Fruit fly (Drosophila melanogaster) whole organism, embryonic: Measurements from ENCODE around the gene CG43245.

Source experiments
- ATbp ChIP-seq: fragments of 200-800 bp; sonication (Bioruptor generic); optimal IDR thresholded peaks from 2 replicates; lab custom pipeline; 2017; ENCODE audit warnings: missing biosample characterization, mild to moderate bottlenecking, missing genetic modification characterization, missing genetic modification reagents
- B-H2 ChIP-seq: fragments of 200-800 bp; sonication (Bioruptor generic); optimal IDR thresholded peaks from 2 replicates; lab custom pipeline; 2018; ENCODE audit warnings: missing biosample characterization, mild to moderate bottlenecking, missing genetic modification characterization
- CG10366 ChIP-seq: fragments of 200-800 bp; sonication (Bioruptor generic); IDR thresholded peaks from 2 replicates; pipeline ENCODE4 v1.3.6; 2022; ENCODE audit warnings: missing biosample characterization, missing genetic modification characterization
- CG10654 ChIP-seq: fragments of 200-800 bp; sonication (Bioruptor generic); optimal IDR thresholded peaks from 2 replicates; lab custom pipeline; 2016; ENCODE audit warnings: missing biosample characterization, missing genetic modification characterization
- CG11093 ChIP-seq: fragments of 200-800 bp; sonication (Bioruptor generic); IDR thresholded peaks from 3 replicates; pipeline ENCODE4 v1.3.6; 2022; ENCODE audit warnings: missing biosample characterization, missing genetic modification characterization
- CG14050 ChIP-seq: fragments of 200-800 bp; sonication (Bioruptor generic); IDR thresholded peaks from 3 replicates; pipeline ENCODE4 v1.3.6; 2022; ENCODE audit warnings: missing biosample characterization, missing genetic modification characterization
- CG14441 ChIP-seq: fragments of 200-800 bp; sonication (Bioruptor generic); IDR thresholded peaks from 2 replicates; pipeline ENCODE4 v1.3.6; 2022; ENCODE audit warnings: missing biosample characterization, missing genetic modification characterization
- CG16779 ChIP-seq: fragments of 200-800 bp; sonication (Bioruptor generic); IDR thresholded peaks from 2 replicates; pipeline ENCODE4 v1.3.6; 2022; ENCODE audit warnings: missing biosample characterization, missing genetic modification characterization
- CG17385 ChIP-seq: fragments of 200-800 bp; sonication (Bioruptor generic); optimal IDR thresholded peaks from 3 replicates; lab custom pipeline; 2018; ENCODE audit warnings: missing biosample characterization, mild to moderate bottlenecking, missing genetic modification characterization
- CG18764 ChIP-seq: fragments of 200-800 bp; sonication (Bioruptor generic); optimal IDR thresholded peaks from 3 replicates; lab custom pipeline; 2016; ENCODE audit warnings: missing biosample characterization, missing genetic modification characterization
- CG2129 ChIP-seq: fragments of 200-800 bp; sonication (Bioruptor generic); IDR thresholded peaks from 2 replicates; pipeline ENCODE4 v1.3.6; 2022; ENCODE audit warnings: missing biosample characterization, missing genetic modification characterization; ENCODE audit not compliant: partially characterized antibody
- CG32532 ChIP-seq: fragments of 200-800 bp; sonication (Bioruptor generic); IDR thresholded peaks from 2 replicates; pipeline ENCODE4 v1.3.6; 2022; ENCODE audit warnings: missing biosample characterization, missing genetic modification characterization
- CG32767 ChIP-seq: fragments of 200-800 bp; sonication (Bioruptor generic); IDR thresholded peaks from 2 replicates; pipeline ENCODE4 v1.3.6; 2022; ENCODE audit warnings: missing biosample characterization, missing genetic modification characterization
- CG34224 ChIP-seq: fragments of 200-800 bp; sonication (Bioruptor generic); IDR thresholded peaks from 3 replicates; pipeline ENCODE4 v1.3.6; 2022; ENCODE audit warnings: missing biosample characterization, missing genetic modification characterization; ENCODE audit not compliant: partially characterized antibody
- CG3726 ChIP-seq: fragments of 200-800 bp; sonication (Bioruptor generic); IDR thresholded peaks from 3 replicates; pipeline ENCODE4, ENCODE4 v1.3.6; 2022; ENCODE audit warnings: missing biosample characterization, missing genetic modification characterization
- CG6654 ChIP-seq: fragments of 200-800 bp; sonication (Bioruptor generic); optimal IDR thresholded peaks from 2 replicates; lab custom pipeline; 2017; ENCODE audit warnings: missing biosample characterization, mild to moderate bottlenecking, missing genetic modification characterization
- CG8089 ChIP-seq: fragments of 200-800 bp; sonication (Bioruptor generic); optimal IDR thresholded peaks from 3 replicates; lab custom pipeline; 2016; ENCODE audit warnings: missing biosample characterization, missing genetic modification characterization
- CG8290 ChIP-seq, 3 experiments: fragments of 200-800 bp; sonication (Bioruptor generic); optimal IDR thresholded peaks; 2 replicates each; lab custom pipeline; 2016 to 2019; ENCODE audit warnings: missing biosample characterization in 3 of 3, missing genetic modification characterization in 3 of 3, mild to moderate bottlenecking in 2 of 3, moderate library complexity in 1 of 3
- CG8478 ChIP-seq: fragments of >200 bp; optimal IDR thresholded peaks from 2 replicates; lab custom pipeline; 2018
- CrebB ChIP-seq: fragments of 200-800 bp; sonication (Bioruptor generic); optimal IDR thresholded peaks from 3 replicates; lab custom pipeline; 2018; ENCODE audit warnings: missing biosample characterization, mild to moderate bottlenecking, missing genetic modification characterization
- Dbx ChIP-seq: fragments of 200-800 bp; sonication (Bioruptor generic); IDR thresholded peaks from 3 replicates; pipeline ENCODE4 v1.3.6; 2022; ENCODE audit warnings: missing biosample characterization, missing genetic modification characterization
- Dref ChIP-seq: fragments of 200-800 bp; sonication (Bioruptor generic); IDR thresholded peaks from 2 replicates; pipeline ENCODE4 v1.3.6; 2022; ENCODE audit warnings: missing biosample characterization, missing genetic modification characterization
- E2f2 ChIP-seq: fragments of 200-800 bp; sonication (Bioruptor generic); IDR thresholded peaks from 2 replicates; pipeline ENCODE4 v1.3.6; 2022; ENCODE audit warnings: missing biosample characterization, missing genetic modification characterization
- Ets65A ChIP-seq: fragments of 200-800 bp; sonication (Bioruptor generic); peaks from one replicate; lab custom pipeline; 2016; ENCODE audit warnings: missing biosample characterization, missing genetic modification characterization
- GATAe ChIP-seq: fragments of 200-800 bp; sonication (Bioruptor generic); conservative IDR thresholded peaks from 2 replicates; pipeline ENCODE4 v1.3.6; 2022; ENCODE audit warnings: missing biosample characterization, missing genetic modification characterization
- HLH54F ChIP-seq: fragments of 200-800 bp; sonication (Bioruptor generic); optimal IDR thresholded peaks from 3 replicates; lab custom pipeline; 2016; ENCODE audit warnings: missing biosample characterization, missing genetic modification characterization
- Jarid2 ChIP-seq: fragments of 200-800 bp; sonication (Bioruptor generic); optimal IDR thresholded peaks from 3 replicates; lab custom pipeline; 2017; ENCODE audit warnings: mild to moderate bottlenecking, missing biosample characterization, missing genetic modification reagents, missing genetic modification characterization
- Mad ChIP-seq: fragments of 200-800 bp; sonication (Bioruptor generic); optimal IDR thresholded peaks from 2 replicates; lab custom pipeline; 2016; ENCODE audit warnings: missing biosample characterization, missing genetic modification characterization
- NFAT ChIP-seq: fragments of 200-800 bp; sonication (Bioruptor generic); IDR thresholded peaks from 2 replicates; pipeline ENCODE4 v1.3.6; 2022; ENCODE audit warnings: missing biosample characterization, missing genetic modification characterization
- Nf-YC ChIP-seq: fragments of 200-800 bp; optimal IDR thresholded peaks from 3 replicates; lab custom pipeline; 2019; ENCODE audit warnings: missing biosample characterization, mild to moderate bottlenecking, missing genetic modification characterization, moderate library complexity
- Ravus ChIP-seq: fragments of 200-800 bp; sonication (Bioruptor generic); IDR thresholded peaks from 2 replicates; pipeline ENCODE4 v1.3.6; 2022; ENCODE audit warnings: missing biosample characterization, missing genetic modification characterization
- al ChIP-seq: fragments of 200-800 bp; sonication (Bioruptor generic); IDR thresholded peaks from 2 replicates; pipeline ENCODE4 v1.3.6; 2022; ENCODE audit warnings: missing biosample characterization, missing genetic modification characterization
- ara ChIP-seq: fragments of 200-800 bp; sonication (Bioruptor generic); IDR thresholded peaks from 2 replicates; pipeline ENCODE4 v1.3.6; 2022; ENCODE audit warnings: missing biosample characterization, missing genetic modification characterization
- ato ChIP-seq: fragments of 200-800 bp; sonication (Bioruptor generic); IDR thresholded peaks from 2 replicates; pipeline ENCODE4 v1.3.6; 2022; ENCODE audit warnings: missing biosample characterization, missing genetic modification characterization; ENCODE audit not compliant: partially characterized antibody
- br ChIP-seq: fragments of >200 bp; optimal IDR thresholded peaks from 2 replicates; lab custom pipeline; 2017
- chinmo ChIP-seq: fragments of 200-800 bp; sonication (Bioruptor generic); IDR thresholded peaks from 4 replicates; pipeline ENCODE4 v1.3.6; 2022; ENCODE audit warnings: missing biosample characterization, missing genetic modification characterization; ENCODE audit not compliant: partially characterized antibody
- fd64A ChIP-seq: fragments of 200-800 bp; sonication (Bioruptor generic); optimal IDR thresholded peaks from 3 replicates; lab custom pipeline; 2018; ENCODE audit warnings: missing biosample characterization, mild to moderate bottlenecking, missing genetic modification characterization
- kay ChIP-seq: fragments of 200-800 bp; sonication (Bioruptor generic); optimal IDR thresholded peaks from 2 replicates; lab custom pipeline; 2016; ENCODE audit warnings: missing biosample characterization, missing genetic modification characterization
- kni ChIP-seq: fragments of 200-800 bp; sonication (Bioruptor generic); optimal IDR thresholded peaks from 3 replicates; lab custom pipeline; 2017; ENCODE audit warnings: mild to moderate bottlenecking, missing biosample characterization, missing genetic modification reagents, missing genetic modification characterization
- lbe ChIP-seq: fragments of 200-800 bp; sonication (Bioruptor generic); optimal IDR thresholded peaks from 2 replicates; lab custom pipeline; 2016; ENCODE audit warnings: missing biosample characterization, mild to moderate bottlenecking, missing genetic modification characterization
- lola ChIP-seq, 3 experiments: fragments of >200 bp in 2 of 3; fragments of 200-800 bp in 1 of 3; sonication (Bioruptor generic) in 1 of 3; optimal IDR thresholded peaks; 2 replicates each; lab custom pipeline; 2017 to 2019; ENCODE audit warnings: missing biosample characterization in 3 of 3, missing genetic modification characterization in 3 of 3, mild to moderate bottlenecking in 1 of 3, moderate library complexity in 1 of 3
- salm ChIP-seq: fragments of 200-800 bp; sonication (Bioruptor generic); optimal IDR thresholded peaks from 2 replicates; lab custom pipeline; 2018; ENCODE audit warnings: missing biosample characterization, mild to moderate bottlenecking, missing genetic modification characterization
- sqz ChIP-seq: fragments of 200-800 bp; sonication (Bioruptor generic); optimal IDR thresholded peaks from 3 replicates; lab custom pipeline; 2018; ENCODE audit warnings: missing biosample characterization, mild to moderate bottlenecking, missing genetic modification characterization
- tap ChIP-seq: fragments of 200-800 bp; optimal IDR thresholded peaks from 3 replicates; lab custom pipeline; 2019; ENCODE audit warnings: missing biosample characterization, mild to moderate bottlenecking, missing genetic modification characterization, moderate library complexity
- trh ChIP-seq: fragments of 200-800 bp; sonication (Bioruptor generic); optimal IDR thresholded peaks from 2 replicates; lab custom pipeline; 2016; ENCODE audit warnings: missing biosample characterization, missing genetic modification characterization
- ttk ChIP-seq: fragments of 200-800 bp; sonication (Bioruptor generic); IDR thresholded peaks from 2 replicates; pipeline ENCODE4 v2.1.2; 2022; ENCODE audit warnings: missing biosample characterization, missing genetic modification characterization
- twi ChIP-seq: fragments of 200-800 bp; optimal IDR thresholded peaks from 2 replicates; lab custom pipeline; 2019; ENCODE audit warnings: missing biosample characterization, mild to moderate bottlenecking, missing genetic modification characterization, moderate library complexity
- unc-4 ChIP-seq: fragments of 200-800 bp; sonication (Bioruptor generic); IDR thresholded peaks from 2 replicates; pipeline ENCODE4 v1.3.6; 2022; ENCODE audit warnings: missing biosample characterization, missing genetic modification characterization; ENCODE audit not compliant: partially characterized antibody
- usp ChIP-seq: fragments of >200 bp; optimal IDR thresholded peaks from 2 replicates; lab custom pipeline; 2017; ENCODE audit warnings: missing biosample characterization, missing genetic modification characterization
- wdn ChIP-seq: fragments of 200-800 bp; sonication (Bioruptor generic); IDR thresholded peaks from 2 replicates; pipeline ENCODE4 v1.3.6; 2022; ENCODE audit warnings: missing biosample characterization, missing genetic modification characterization

The CG43245 gene

dm6 chr3L:10759793-10760651, 11.7 kb upstream of the CG43245 start (continued):
- TF ChIP-seq CG16779 (GFP tag; lab: Robert Waterston, UW) (no peak), CG34224 (GFP tag; lab: Robert Waterston, UW) (no peak), CG10366 (GFP tag; lab: Robert Waterston, UW) (peak; percentile 47), CrebB (no peak), CG17385 (GFP tag; lab: Kevin White, UChicago) (peak; percentile 55), fd64A (GFP tag; lab: Kevin White, UChicago) (no peak), CG6654 (GFP tag; lab: Kevin White, UChicago) (peak; percentile 30), CG14441 (GFP tag; lab: Robert Waterston, UW) (peak; percentile 33; the same call in 1 of the 2 replicates), Dref (GFP tag; lab: Robert Waterston, UW) (no peak), B-H2 (GFP tag; lab: Kevin White, UChicago) (no peak), al (GFP tag; lab: Robert Waterston, UW) (no peak), Ravus (no peak), kni (GFP tag; lab: Kevin White, UChicago) (no peak), Dbx (GFP tag; lab: Robert Waterston, UW) (no peak), CG18764 (GFP tag; lab: Kevin White, UChicago) (peak; percentile 41), CG8478 (lab: Kevin White, UChicago) (no peak), CG32767 (no peak), wdn (no peak), CG3726 (GFP tag; lab: Robert Waterston, UW) (no peak), br (no peak), GATAe (no peak), CG8089 (no peak), lola (GFP tag; optimal IDR thresholded peaks at IDR 0.05; lab: Kevin White, UChicago) (peak in 1 of 3 experiments; percentile 72), CG2129 (GFP tag; lab: Robert Waterston, UW) (no peak), kay (GFP tag; lab: Kevin White, UChicago) (no peak), usp (GFP tag; lab: Kevin White, UChicago) (no peak), HLH54F (GFP tag; lab: Kevin White, UChicago) (no peak), Mad (GFP tag; lab: Kevin White, UChicago) (no peak), CG8290 (GFP tag; optimal IDR thresholded peaks at IDR 0.05; lab: Kevin White, UChicago) (no peak), CG8290 (tag; optimal IDR thresholded peaks at IDR 0.05; lab: Kevin White, UChicago) (no peak), CG32532 (GFP tag; lab: Robert Waterston, UW) (no peak), sqz (GFP tag; lab: Kevin White, UChicago) (peak; percentile 57), NFAT (no peak), E2f2 (GFP tag; lab: Robert Waterston, UW) (peak; percentile 19; the same call in 1 of the 2 replicates), CG10654 (peak; percentile 25), CG14050 (no peak), trh (GFP tag; lab: Kevin White, UChicago) (no peak), ttk (GFP tag; lab: Robert Waterston, UW) (0 out of 2 replicates have a peak, but pooled peaks have one; percentile 45), unc-4 (GFP tag; lab: Robert Waterston, UW) (no peak), lbe (GFP tag; lab: Kevin White, UChicago) (peak; percentile 75), tap (tag; lab: Kevin White, UChicago) (peak; percentile 58), Jarid2 (GFP tag; lab: Kevin White, UChicago) (peak; percentile 1), salm (tag; lab: Kevin White, UChicago) (peak; percentile 60), Nf-YC (tag; lab: Kevin White, UChicago) (no peak), Ets65A (GFP tag; lab: Kevin White, UChicago) (peak; percentile 89), CG11093 (0 out of 3 replicates have a peak, but pooled peaks have one; percentile 10), ara (GFP tag; lab: Robert Waterston, UW) (no peak), twi (peak; percentile 35), chinmo (no peak), ato (GFP tag; lab: Robert Waterston, UW) (no peak), ATbp (GFP tag; lab: Kevin White, UChicago) (peak; percentile 73)
